Fruit fly (Drosophila melanogaster) whole organism, embryonic: ENCODE measurements around the gene CG11912.

ENCODE experiments used
- Aef1 ChIP-seq: fragments of 200-800 bp; sonication (Bioruptor generic); IDR thresholded peaks from 3 replicates; pipeline ENCODE4 v1.3.6; 2022; ENCODE audit warnings: missing biosample characterization, missing genetic modification characterization
- Asciz ChIP-seq: fragments of 200-800 bp; sonication (Bioruptor generic); optimal IDR thresholded peaks from 2 replicates; lab custom pipeline; 2017; ENCODE audit warnings: missing biosample characterization, mild to moderate bottlenecking, missing genetic modification characterization, missing genetic modification reagents
- B-H2 ChIP-seq: fragments of 200-800 bp; sonication (Bioruptor generic); optimal IDR thresholded peaks from 2 replicates; lab custom pipeline; 2018; ENCODE audit warnings: missing biosample characterization, mild to moderate bottlenecking, missing genetic modification characterization
- CG10147 ChIP-seq: fragments of 200-800 bp; sonication (Bioruptor generic); optimal IDR thresholded peaks from 2 replicates; lab custom pipeline; 2019; ENCODE audit warnings: missing biosample characterization, mild to moderate bottlenecking, missing genetic modification characterization, moderate library complexity
- CG12659 ChIP-seq: fragments of 200-800 bp; sonication (Bioruptor generic); optimal IDR thresholded peaks from 3 replicates; lab custom pipeline; 2017; ENCODE audit warnings: mild to moderate bottlenecking, missing biosample characterization, missing genetic modification reagents, missing genetic modification characterization
- CG15011 ChIP-seq: fragments of 200-800 bp; sonication (Bioruptor generic); optimal IDR thresholded peaks from 3 replicates; lab custom pipeline; 2018; ENCODE audit warnings: missing biosample characterization, mild to moderate bottlenecking, missing genetic modification characterization
- CG17361 ChIP-seq: fragments of 200-800 bp; sonication (Bioruptor generic); IDR thresholded peaks from 3 replicates; pipeline ENCODE4 v1.3.6; 2022; ENCODE audit warnings: missing biosample characterization, missing genetic modification characterization
- CG1792 ChIP-seq: fragments of 200-800 bp; sonication (Bioruptor generic); optimal IDR thresholded peaks from 2 replicates; lab custom pipeline; 2016; ENCODE audit warnings: missing biosample characterization, missing genetic modification characterization
- CG1832 ChIP-seq: fragments of 200-800 bp; sonication (Bioruptor generic); optimal IDR thresholded peaks from 2 replicates; lab custom pipeline; 2017; ENCODE audit warnings: missing biosample characterization, mild to moderate bottlenecking, missing genetic modification characterization, inconsistent platforms
- CG2120 ChIP-seq: fragments of 200-800 bp; sonication (Bioruptor generic); optimal IDR thresholded peaks from 3 replicates; lab custom pipeline; 2016; ENCODE audit warnings: missing biosample characterization, missing genetic modification characterization
- CG30020 ChIP-seq: fragments of 200-800 bp; optimal IDR thresholded peaks from 2 replicates; lab custom pipeline; 2019; ENCODE audit warnings: missing biosample characterization, mild to moderate bottlenecking, missing genetic modification characterization, moderate library complexity
- CG31388 ChIP-seq: fragments of 200-800 bp; sonication (Bioruptor generic); optimal IDR thresholded peaks from 2 replicates; lab custom pipeline; 2016; ENCODE audit warnings: missing biosample characterization, missing genetic modification characterization
- CG34224 ChIP-seq: fragments of 200-800 bp; sonication (Bioruptor generic); IDR thresholded peaks from 3 replicates; pipeline ENCODE4 v1.3.6; 2022; ENCODE audit warnings: missing biosample characterization, missing genetic modification characterization; ENCODE audit not compliant: partially characterized antibody
- CG4424 ChIP-seq: fragments of 200-800 bp; sonication (Bioruptor generic); optimal IDR thresholded peaks from 3 replicates; lab custom pipeline; 2016; ENCODE audit warnings: missing biosample characterization, missing genetic modification characterization
- CG5245 ChIP-seq: fragments of 200-800 bp; sonication (Bioruptor generic); optimal IDR thresholded peaks from 3 replicates; lab custom pipeline; 2016; ENCODE audit warnings: missing biosample characterization, missing genetic modification characterization
- CG6175 ChIP-seq: fragments of 200-800 bp; sonication (Bioruptor generic); IDR thresholded peaks from 3 replicates; pipeline ENCODE4 v1.3.6; 2022; ENCODE audit warnings: missing biosample characterization, missing genetic modification characterization
- CG7987 ChIP-seq: fragments of 200-800 bp; sonication (Bioruptor generic); optimal IDR thresholded peaks from 2 replicates; lab custom pipeline; 2018; ENCODE audit warnings: missing biosample characterization, mild to moderate bottlenecking, missing genetic modification characterization, moderate library complexity
- CG8359 ChIP-seq: fragments of 200-800 bp; sonication (Bioruptor generic); optimal IDR thresholded peaks from 2 replicates; lab custom pipeline; 2017; ENCODE audit warnings: missing biosample characterization, mild to moderate bottlenecking, missing genetic modification characterization, borderline replicate concordance
- CG9817 ChIP-seq: fragments of 200-800 bp; sonication (Bioruptor generic); optimal IDR thresholded peaks from 2 replicates; lab custom pipeline; 2018; ENCODE audit warnings: missing biosample characterization, mild to moderate bottlenecking, missing genetic modification characterization, moderate library complexity
- Camta ChIP-seq: fragments of 200-800 bp; sonication (Bioruptor generic); optimal IDR thresholded peaks from 2 replicates; lab custom pipeline; 2016; ENCODE audit warnings: missing biosample characterization, missing genetic modification characterization
- Chrac-16 ChIP-seq: fragments of 200-800 bp; sonication (Bioruptor generic); optimal IDR thresholded peaks from 3 replicates; lab custom pipeline; 2016; ENCODE audit warnings: missing biosample characterization, missing genetic modification characterization
- Deaf1 ChIP-seq: fragments of 200-800 bp; optimal IDR thresholded peaks from 3 replicates; lab custom pipeline; 2019; ENCODE audit warnings: missing biosample characterization, mild to moderate bottlenecking, missing genetic modification characterization, moderate library complexity
- Dek ChIP-seq: fragments of 200-800 bp; sonication (Bioruptor generic); optimal IDR thresholded peaks from 3 replicates; lab custom pipeline; 2019; ENCODE audit warnings: missing biosample characterization, mild to moderate bottlenecking, missing genetic modification characterization, moderate library complexity
- Drgx ChIP-seq: fragments of 200-800 bp; sonication (Bioruptor generic); IDR thresholded peaks from 2 replicates; pipeline ENCODE4 v1.3.6; 2022; ENCODE audit warnings: missing biosample characterization, missing genetic modification characterization
- H2.0 ChIP-seq: fragments of 200-800 bp; sonication (Bioruptor generic); IDR thresholded peaks from 2 replicates; pipeline ENCODE4 v1.3.6; 2022; ENCODE audit warnings: missing biosample characterization, missing genetic modification characterization
- HLH3B ChIP-seq: fragments of 200-800 bp; sonication (Bioruptor generic); IDR thresholded peaks from 2 replicates; pipeline ENCODE4 v1.3.6; 2022; ENCODE audit warnings: missing biosample characterization, missing genetic modification characterization
- Kr ChIP-seq: fragments of 200-800 bp; sonication (Bioruptor generic); optimal IDR thresholded peaks from 2 replicates; lab custom pipeline; 2017; ENCODE audit warnings: missing biosample characterization, mild to moderate bottlenecking, missing genetic modification characterization
- Mad ChIP-seq: fragments of 200-800 bp; sonication (Bioruptor generic); optimal IDR thresholded peaks from 2 replicates; lab custom pipeline; 2016; ENCODE audit warnings: missing biosample characterization, missing genetic modification characterization
- Tbp ChIP-seq: fragments of >200 bp; optimal IDR thresholded peaks from 2 replicates; lab custom pipeline; 2018; ENCODE audit warnings: missing biosample characterization, missing genetic modification characterization
- Trl ChIP-seq, 3 experiments: fragments of >200 bp in 2 of 3; fragments of 200-800 bp in 1 of 3; sonication (Bioruptor generic) in 1 of 3; optimal IDR thresholded peaks; 2 replicates in 1 of 3; 3 replicates in 2 of 3; lab custom pipeline; 2016 to 2017; ENCODE audit warnings: missing biosample characterization in 1 of 3, missing genetic modification characterization in 1 of 3
- Xrp1 ChIP-seq: fragments of 200-800 bp; sonication (Bioruptor generic); IDR thresholded peaks from 2 replicates; pipeline ENCODE4 v1.3.6; 2022; ENCODE audit warnings: missing biosample characterization, missing genetic modification characterization
- al ChIP-seq: fragments of 200-800 bp; sonication (Bioruptor generic); IDR thresholded peaks from 2 replicates; pipeline ENCODE4 v1.3.6; 2022; ENCODE audit warnings: missing biosample characterization, missing genetic modification characterization
- ara ChIP-seq: fragments of 200-800 bp; sonication (Bioruptor generic); IDR thresholded peaks from 2 replicates; pipeline ENCODE4 v1.3.6; 2022; ENCODE audit warnings: missing biosample characterization, missing genetic modification characterization
- az2 ChIP-seq: fragments of 200-800 bp; sonication (Bioruptor generic); optimal IDR thresholded peaks from 3 replicates; lab custom pipeline; 2016; ENCODE audit warnings: missing biosample characterization, missing genetic modification characterization
- crol ChIP-seq: fragments of 200-800 bp; sonication (Bioruptor generic); IDR thresholded peaks from 2 replicates; pipeline ENCODE4 v1.3.6; 2022; ENCODE audit warnings: missing biosample characterization, missing genetic modification characterization
- fd102C ChIP-seq: fragments of 200-800 bp; sonication (Bioruptor generic); optimal IDR thresholded peaks from 2 replicates; lab custom pipeline; 2018; ENCODE audit warnings: missing biosample characterization, mild to moderate bottlenecking, missing genetic modification characterization, moderate library complexity
- ind ChIP-seq: fragments of 200-800 bp; sonication (Bioruptor generic); optimal IDR thresholded peaks from 3 replicates; lab custom pipeline; 2016; ENCODE audit warnings: missing biosample characterization, missing genetic modification characterization
- insv ChIP-seq, 2 experiments: fragments of 200-800 bp; sonication (Bioruptor generic); optimal IDR thresholded peaks; 3 replicates each; lab custom pipeline; 2016 to 2018; ENCODE audit warnings: missing biosample characterization in 2 of 2, missing genetic modification characterization in 2 of 2
- klu ChIP-seq: fragments of 200-800 bp; sonication (Bioruptor generic); IDR thresholded peaks from 2 replicates; pipeline ENCODE4 v1.3.6; 2022; ENCODE audit warnings: missing biosample characterization, missing genetic modification characterization
- lov ChIP-seq, 2 experiments: fragments of 200-800 bp in 1 of 2; fragments of >200 bp in 1 of 2; sonication (Bioruptor generic) in 1 of 2; IDR thresholded peaks in 1 of 2; optimal IDR thresholded peaks in 1 of 2; 2 replicates in 1 of 2; 3 replicates in 1 of 2; pipeline versions ENCODE4 v1.3.6 to Lab custom; 2017 to 2022; ENCODE audit warnings: missing biosample characterization in 1 of 2, missing genetic modification characterization in 1 of 2
- mirr ChIP-seq: fragments of 200-800 bp; sonication (Bioruptor generic); optimal IDR thresholded peaks from 3 replicates; lab custom pipeline; 2018; ENCODE audit warnings: missing biosample characterization, mild to moderate bottlenecking, missing genetic modification characterization
- pfk ChIP-seq: fragments of 200-800 bp; sonication (Bioruptor generic); optimal IDR thresholded peaks from 2 replicates; lab custom pipeline; 2018; ENCODE audit warnings: missing biosample characterization, mild to moderate bottlenecking, missing genetic modification characterization, moderate library complexity
- row ChIP-seq: fragments of 200-800 bp; sonication (Bioruptor generic); IDR thresholded peaks from 3 replicates; pipeline ENCODE4 v1.3.6; 2022; ENCODE audit warnings: missing biosample characterization, missing genetic modification characterization
- sc ChIP-seq, 3 experiments: fragments of >200 bp in 2 of 3; fragments of 200-800 bp in 1 of 3; sonication (Bioruptor generic) in 1 of 3; optimal IDR thresholded peaks; 2 replicates in 2 of 3; 3 replicates in 1 of 3; lab custom pipeline; 2017; ENCODE audit warnings: mild to moderate bottlenecking in 1 of 3, missing biosample characterization in 1 of 3, missing genetic modification characterization in 1 of 3, missing genetic modification reagents in 1 of 3
- slp2 ChIP-seq: fragments of 200-800 bp; sonication (Bioruptor generic); optimal IDR thresholded peaks from 2 replicates; lab custom pipeline; 2016; ENCODE audit warnings: missing biosample characterization, missing genetic modification characterization
- so ChIP-seq: fragments of 200-800 bp; sonication (Bioruptor generic); IDR thresholded peaks from 3 replicates; pipeline ENCODE4 v1.3.6; 2022; ENCODE audit warnings: missing biosample characterization, missing genetic modification characterization
- stwl ChIP-seq: fragments of 200-800 bp; sonication (Bioruptor generic); optimal IDR thresholded peaks from 3 replicates; lab custom pipeline; 2018; ENCODE audit warnings: missing biosample characterization, mild to moderate bottlenecking, missing genetic modification characterization, moderate library complexity
- usp ChIP-seq: fragments of >200 bp; optimal IDR thresholded peaks from 2 replicates; lab custom pipeline; 2017; ENCODE audit warnings: missing biosample characterization, missing genetic modification characterization
- wek ChIP-seq: fragments of 200-800 bp; sonication (Bioruptor generic); optimal IDR thresholded peaks from 3 replicates; lab custom pipeline; 2018; ENCODE audit warnings: missing biosample characterization, mild to moderate bottlenecking, missing genetic modification characterization, moderate library complexity
- zfh1 ChIP-seq: fragments of 200-800 bp; sonication (Bioruptor generic); IDR thresholded peaks from 3 replicates; pipeline ENCODE4 v1.3.6; 2022; ENCODE audit warnings: missing biosample characterization, missing genetic modification characterization

The CG11912 gene

DNA sequence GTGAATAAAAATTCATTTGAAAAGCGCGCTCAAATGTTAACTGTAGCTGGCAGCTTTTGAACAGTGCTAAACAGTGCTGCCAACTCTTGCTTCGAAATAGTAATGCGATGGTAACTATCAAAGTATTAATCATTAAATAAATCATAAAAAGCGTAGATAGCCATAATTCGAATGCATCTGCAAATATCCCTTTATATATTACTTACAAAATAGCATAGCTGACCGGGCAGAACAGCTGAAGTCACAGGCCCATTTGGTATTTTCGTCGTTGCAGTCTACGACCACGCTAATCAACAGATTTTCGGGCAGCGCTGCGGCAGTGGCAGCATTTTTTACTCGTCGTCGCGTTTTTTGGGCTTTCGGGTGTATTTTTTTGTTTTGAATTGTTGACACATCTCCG is 13.4 kb downstream of the CG11912 start, which contains the start of gene Plc21C (continued):
- TF ChIP-seq B-H2 (GFP tag; lab: Kevin White, UChicago) (peak; percentile 49), CG6175 (GFP tag; lab: Robert Waterston, UW) (no peak), slp2 (GFP tag; lab: Kevin White, UChicago) (peak; percentile 2), crol (GFP tag; lab: Robert Waterston, UW) (no peak), mirr (GFP tag; lab: Kevin White, UChicago) (no peak), Xrp1 (GFP tag; lab: Robert Waterston, UW) (no peak), CG9817 (tag; lab: Kevin White, UChicago) (peak; percentile 46), zfh1 (GFP tag; lab: Robert Waterston, UW) (no peak), Trl (optimal IDR thresholded peaks at IDR 0.05; lab: Kevin White, UChicago) (no peak), Trl (GFP tag; optimal IDR thresholded peaks at IDR 0.05; lab: Kevin White, UChicago) (no peak), Kr (GFP tag; lab: Kevin White, UChicago) (no peak), CG5245 (GFP tag; lab: Kevin White, UChicago) (no peak), CG34224 (no peak), pfk (GFP tag; lab: Kevin White, UChicago) (no peak), Tbp (GFP tag; lab: Kevin White, UChicago) (no peak), Aef1 (GFP tag; lab: Robert Waterston, UW) (no peak), CG8359 (no peak), ara (GFP tag; lab: Robert Waterston, UW) (no peak), CG30020 (tag; lab: Kevin White, UChicago) (peak; percentile 25), sc (optimal IDR thresholded peaks at IDR 0.05; lab: Kevin White, UChicago) (no peak), sc (GFP tag; optimal IDR thresholded peaks at IDR 0.05; lab: Kevin White, UChicago) (no peak), CG10147 (GFP tag; lab: Kevin White, UChicago) (peak; percentile 45), Deaf1 (peak; percentile 74), CG4424 (GFP tag; lab: Kevin White, UChicago) (peak; percentile 26), klu (GFP tag; lab: Robert Waterston, UW) (no peak), usp (GFP tag; lab: Kevin White, UChicago) (no peak), CG17361 (peak; percentile 61; the same call in 2 of the 3 replicates), CG7987 (no peak), row (GFP tag; lab: Robert Waterston, UW) (peak; percentile 79), insv (GFP tag; optimal IDR thresholded peaks at IDR 0.05; lab: Kevin White, UChicago) (no peak), fd102C (GFP tag; lab: Kevin White, UChicago) (no peak), Asciz (GFP tag; lab: Kevin White, UChicago) (no peak), az2 (GFP tag; lab: Kevin White, UChicago) (peak; percentile 26), CG15011 (GFP tag; lab: Kevin White, UChicago) (no peak), CG2120 (GFP tag; lab: Kevin White, UChicago) (peak; percentile 70), lov (optimal IDR thresholded peaks at IDR 0.05; lab: Kevin White, UChicago) (no peak), lov (GFP tag; IDR thresholded peaks at IDR 0.05; lab: Robert Waterston, UW) (no peak), Camta (peak; percentile 37), so (GFP tag; lab: Robert Waterston, UW) (no peak), wek (GFP tag; lab: Kevin White, UChicago) (no peak), Drgx (no peak), CG1792 (GFP tag; lab: Kevin White, UChicago) (peak; percentile 23), Dek (peak; percentile 42), CG12659 (GFP tag; lab: Kevin White, UChicago) (peak; percentile 69), CG31388 (GFP tag; lab: Kevin White, UChicago) (no peak), stwl (peak; percentile 76), H2.0 (GFP tag; lab: Robert Waterston, UW) (no peak), Chrac-16 (peak; percentile 44), HLH3B (GFP tag; lab: Robert Waterston, UW) (no peak; the same call in 1 of the 2 replicates), CG1832 (no peak), al (GFP tag; lab: Robert Waterston, UW) (peak; percentile 16; the same call in 1 of the 2 replicates), Mad (GFP tag; lab: Kevin White, UChicago) (peak; percentile 49), ind (GFP tag; lab: Kevin White, UChicago) (peak; percentile 38)
